Worm (Caenorhabditis elegans) whole organism, young adult: ENCODE data around the gene T28C6.7.

Experiments
- B0019.2 ChIP-seq: fragments of 200-800 bp; sonication (Bioruptor generic); conservative IDR thresholded peaks from 2 replicates; pipeline ENCODE4 v1.3.6; 2022; ENCODE audit warnings: missing genetic modification reagents, missing genetic modification characterization, missing compliant biosample characterization
- D2030.7 ChIP-seq: fragments of 200-800 bp; sonication (Bioruptor generic); IDR thresholded peaks from 2 replicates; pipeline ENCODE4 v1.3.6; 2022; ENCODE audit warnings: missing genetic modification reagents, missing genetic modification characterization, missing compliant biosample characterization
- F10E7.11 ChIP-seq: sonication (generic microtip); optimal IDR thresholded peaks from 2 replicates; lab custom pipeline; 2017; ENCODE audit warnings: mild to moderate bottlenecking, missing genetic modification characterization, moderate library complexity, missing compliant biosample characterization
- F22D6.2 ChIP-seq: sonication (generic microtip); optimal IDR thresholded peaks from 2 replicates; lab custom pipeline; 2016; ENCODE audit warnings: mild to moderate bottlenecking, missing genetic modification characterization, missing compliant biosample characterization
- F57A8.1 ChIP-seq: fragments of 200-800 bp; sonication (Bioruptor generic); optimal IDR thresholded peaks from 2 replicates; lab custom pipeline; 2018; ENCODE audit warnings: mild to moderate bottlenecking, missing genetic modification characterization, moderate library complexity, missing compliant biosample characterization
- F57C9.4 ChIP-seq: sonication (generic microtip); optimal IDR thresholded peaks from 2 replicates; lab custom pipeline; 2017; ENCODE audit warnings: mild to moderate bottlenecking, missing genetic modification characterization, missing compliant biosample characterization
- K11D2.4 ChIP-seq: fragments of 200-800 bp; sonication (Bioruptor generic); IDR thresholded peaks from 2 replicates; pipeline ENCODE4 v1.3.6; 2022; ENCODE audit warnings: missing genetic modification reagents, missing genetic modification characterization, missing compliant biosample characterization
- Y56A3A.18 ChIP-seq: fragments of 200-800 bp; sonication (Bioruptor generic); IDR thresholded peaks from 2 replicates; pipeline ENCODE4 v1.3.6; 2022; ENCODE audit warnings: missing genetic modification reagents, missing genetic modification characterization, missing compliant biosample characterization
- Y67H2A.10 ChIP-seq: fragments of 200-800 bp; sonication (Bioruptor generic); conservative IDR thresholded peaks from 2 replicates; pipeline ENCODE4 v1.3.6; 2022; ENCODE audit warnings: missing genetic modification reagents, missing genetic modification characterization, missing compliant biosample characterization
- Y79H2A.3 ChIP-seq: fragments of 200-800 bp; sonication (Bioruptor generic); conservative IDR thresholded peaks from 2 replicates; pipeline ENCODE4 v1.3.6; 2022; ENCODE audit warnings: missing genetic modification reagents, missing genetic modification characterization, missing compliant biosample characterization
- Y95B8A.8 ChIP-seq: fragments of 200-800 bp; sonication (Bioruptor generic); IDR thresholded peaks from 2 replicates; pipeline ENCODE4 v1.3.6; 2022; ENCODE audit warnings: missing genetic modification reagents, missing genetic modification characterization, missing compliant biosample characterization
- ZK185.1 ChIP-seq: sonication (generic microtip); optimal IDR thresholded peaks from 2 replicates; lab custom pipeline; 2016; ENCODE audit warnings: mild to moderate bottlenecking, missing genetic modification characterization, missing compliant biosample characterization; ENCODE audit not compliant: poor library complexity, severe bottlenecking
- aptf-3 ChIP-seq: fragments of 200-800 bp; sonication (Bioruptor generic); IDR thresholded peaks from 2 replicates; pipeline ENCODE4 v1.3.6; 2022; ENCODE audit warnings: missing genetic modification characterization, missing compliant biosample characterization
- bed-1 ChIP-seq: fragments of 200-800 bp; sonication (Bioruptor generic); IDR thresholded peaks from 2 replicates; pipeline ENCODE4 v1.3.6; 2022; ENCODE audit warnings: missing genetic modification reagents, missing genetic modification characterization, missing compliant biosample characterization
- cebp-1 ChIP-seq, 2 experiments: fragments of 200-800 bp in 1 of 2; sonication (Bioruptor generic) in 1 of 2; sonication (generic microtip) in 1 of 2; IDR thresholded peaks in 1 of 2; optimal IDR thresholded peaks in 1 of 2; 2 replicates each; pipeline versions ENCODE4 v1.3.6 to Lab custom; 2017 to 2022; ENCODE audit warnings: missing compliant biosample characterization in 2 of 2, missing genetic modification characterization in 2 of 2, mild to moderate bottlenecking in 1 of 2, missing genetic modification reagents in 1 of 2, moderate library complexity in 1 of 2
- cebp-2 ChIP-seq: fragments of 200-800 bp; sonication (Bioruptor generic); IDR thresholded peaks from 2 replicates; pipeline ENCODE4 v1.3.6; 2022; ENCODE audit warnings: missing genetic modification characterization, missing compliant biosample characterization
- ceh-100 ChIP-seq: fragments of 200-800 bp; sonication (Bioruptor generic); IDR thresholded peaks from 2 replicates; pipeline ENCODE4 v1.3.6; 2022; ENCODE audit warnings: missing genetic modification reagents, missing genetic modification characterization, missing compliant biosample characterization
- ceh-27 ChIP-seq: fragments of 200-800 bp; sonication (Bioruptor generic); optimal IDR thresholded peaks from 2 replicates; lab custom pipeline; 2018; ENCODE audit warnings: mild to moderate bottlenecking, missing genetic modification characterization, moderate library complexity, missing compliant biosample characterization
- ceh-40 ChIP-seq: fragments of 200-800 bp; sonication (Bioruptor generic); IDR thresholded peaks from 2 replicates; pipeline ENCODE4 v1.3.6; 2022; ENCODE audit warnings: missing genetic modification characterization, missing compliant biosample characterization
- ceh-58 ChIP-seq: fragments of 200-800 bp; sonication (Bioruptor generic); IDR thresholded peaks from 2 replicates; pipeline ENCODE4 v1.3.6; 2022; ENCODE audit warnings: missing genetic modification characterization, missing compliant biosample characterization
- ceh-79 ChIP-seq: sonication (generic microtip); optimal IDR thresholded peaks from 2 replicates; lab custom pipeline; 2017; ENCODE audit warnings: mild to moderate bottlenecking, missing genetic modification characterization, missing compliant biosample characterization
- dpff-1 ChIP-seq: sonication (generic microtip); optimal IDR thresholded peaks from 2 replicates; lab custom pipeline; 2017; ENCODE audit warnings: mild to moderate bottlenecking, missing genetic modification characterization, missing compliant biosample characterization
- egrh-3 ChIP-seq: fragments of 200-800 bp; sonication (Bioruptor generic); IDR thresholded peaks from 2 replicates; pipeline ENCODE4 v1.3.6; 2022; ENCODE audit warnings: missing genetic modification reagents, missing genetic modification characterization, missing compliant biosample characterization
- gei-17 ChIP-seq: fragments of 200-800 bp; sonication (Bioruptor generic); optimal IDR thresholded peaks from 2 replicates; lab custom pipeline; 2018; ENCODE audit warnings: mild to moderate bottlenecking, missing genetic modification characterization, missing compliant biosample characterization
- hlh-26 ChIP-seq: fragments of 200-800 bp; sonication (Bioruptor generic); conservative IDR thresholded peaks from 2 replicates; pipeline ENCODE4 v1.3.6; 2022; ENCODE audit warnings: missing genetic modification reagents, missing genetic modification characterization, missing compliant biosample characterization
- hmg-1.2 ChIP-seq: fragments of 200-800 bp; sonication (Bioruptor generic); IDR thresholded peaks from 2 replicates; pipeline ENCODE4 v1.3.6; 2022; ENCODE audit warnings: missing genetic modification reagents, missing genetic modification characterization, missing compliant biosample characterization
- hmg-20 ChIP-seq: fragments of 200-800 bp; sonication (Bioruptor generic); IDR thresholded peaks from 2 replicates; pipeline ENCODE4 v1.3.6; 2022; ENCODE audit warnings: missing genetic modification reagents, missing genetic modification characterization, missing compliant biosample characterization
- hrde-1 ChIP-seq: sonication (generic microtip); optimal IDR thresholded peaks from 2 replicates; lab custom pipeline; 2016; ENCODE audit warnings: missing genetic modification characterization, mild to moderate bottlenecking, missing compliant biosample characterization, moderate library complexity, missing genotype, missing genetic modification reagents, borderline replicate concordance
- lag-1 ChIP-seq: fragments of 200-800 bp; sonication (Bioruptor generic); IDR thresholded peaks from 2 replicates; pipeline ENCODE4 v1.3.6; 2022; ENCODE audit warnings: missing genetic modification reagents, missing genetic modification characterization, missing compliant biosample characterization
- let-526 ChIP-seq: fragments of 200-800 bp; sonication (Bioruptor generic); IDR thresholded peaks from 2 replicates; pipeline ENCODE4 v1.3.6; 2022; ENCODE audit warnings: missing genetic modification reagents, missing genetic modification characterization, missing compliant biosample characterization
- let-607 ChIP-seq, 2 experiments: fragments of 200-800 bp in 1 of 2; sonication (Bioruptor generic) in 1 of 2; sonication (generic microtip) in 1 of 2; optimal IDR thresholded peaks; 2 replicates each; lab custom pipeline; 2016 to 2018; ENCODE audit warnings: mild to moderate bottlenecking in 2 of 2, missing compliant biosample characterization in 2 of 2, missing genetic modification characterization in 2 of 2, moderate library complexity in 2 of 2, missing genotype in 1 of 2
- lir-1 ChIP-seq: fragments of 200-800 bp; sonication (Bioruptor generic); conservative IDR thresholded peaks from 2 replicates; pipeline ENCODE4 v1.3.6; 2022; ENCODE audit warnings: missing genetic modification reagents, missing genetic modification characterization, missing compliant biosample characterization
- lsy-27 ChIP-seq: sonication (generic microtip); optimal IDR thresholded peaks from 2 replicates; lab custom pipeline; 2017; ENCODE audit warnings: missing genetic modification characterization, mild to moderate bottlenecking, missing compliant biosample characterization, antibody characterized with exemption, missing genotype, borderline replicate concordance; ENCODE audit not compliant: insufficient read depth
- madf-10 ChIP-seq: sonication (generic microtip); optimal IDR thresholded peaks from 2 replicates; lab custom pipeline; 2016; ENCODE audit warnings: mild to moderate bottlenecking, missing genetic modification characterization, missing compliant biosample characterization
- mel-28 ChIP-seq: sonication (generic microtip); optimal IDR thresholded peaks from 2 replicates; lab custom pipeline; 2016; ENCODE audit warnings: borderline replicate concordance, mild to moderate bottlenecking, missing genetic modification characterization, missing compliant biosample characterization
- mes-4 ChIP-seq: sonication (generic microtip); optimal IDR thresholded peaks from 2 replicates; lab custom pipeline; 2016; ENCODE audit warnings: missing genotype, missing genetic modification characterization, missing compliant biosample characterization
- nhr-80 ChIP-seq: sonication (generic microtip); optimal IDR thresholded peaks from 2 replicates; lab custom pipeline; 2016; ENCODE audit warnings: missing genetic modification characterization, missing compliant biosample characterization
- nhr-90 ChIP-seq: sonication (generic microtip); optimal IDR thresholded peaks from 2 replicates; lab custom pipeline; 2016; ENCODE audit warnings: missing genotype, mild to moderate bottlenecking, missing genetic modification characterization, missing compliant biosample characterization
- rec-8 ChIP-seq, 2 experiments: sonication (generic microtip); optimal IDR thresholded peaks; 2 replicates each; lab custom pipeline; 2016; ENCODE audit warnings: mild to moderate bottlenecking in 2 of 2, missing genetic modification characterization in 2 of 2, missing genetic modification reagents in 2 of 2, missing genotype in 2 of 2, missing biosample characterization in 1 of 2, missing compliant biosample characterization in 1 of 2, moderate library complexity in 1 of 2
- snpc-1.1 ChIP-seq: sonication (generic microtip); optimal IDR thresholded peaks from 2 replicates; lab custom pipeline; 2017; ENCODE audit warnings: missing genetic modification characterization, mild to moderate bottlenecking, missing compliant biosample characterization, antibody characterized with exemption, moderate library complexity, missing genotype, missing genetic modification reagents; ENCODE audit not compliant: insufficient read depth
- snpc-1.3 ChIP-seq: sonication (generic microtip); optimal IDR thresholded peaks from 2 replicates; lab custom pipeline; 2017; ENCODE audit warnings: missing genetic modification characterization, mild to moderate bottlenecking, missing compliant biosample characterization, antibody characterized with exemption, moderate library complexity, missing genotype, missing genetic modification reagents; ENCODE audit not compliant: insufficient read depth
- zfh-2 ChIP-seq: fragments of 200-800 bp; sonication (Bioruptor generic); conservative IDR thresholded peaks from 2 replicates; pipeline ENCODE4 v1.3.6; 2022; ENCODE audit warnings: missing genetic modification reagents, missing genetic modification characterization, missing compliant biosample characterization
- zim-3 ChIP-seq: sonication (generic microtip); optimal IDR thresholded peaks from 2 replicates; lab custom pipeline; 2017; ENCODE audit warnings: mild to moderate bottlenecking, missing genetic modification characterization, moderate library complexity, missing compliant biosample characterization
- ztf-26 ChIP-seq: sonication (generic microtip); optimal IDR thresholded peaks from 2 replicates; lab custom pipeline; 2017; ENCODE audit warnings: missing genetic modification characterization, missing compliant biosample characterization
- ztf-6 ChIP-seq: fragments of 200-800 bp; sonication (Bioruptor generic); IDR thresholded peaks from 2 replicates; pipeline ENCODE4 v1.3.6; 2022; ENCODE audit warnings: missing genetic modification reagents, missing genetic modification characterization, missing compliant biosample characterization

The T28C6.7 gene

DNA sequence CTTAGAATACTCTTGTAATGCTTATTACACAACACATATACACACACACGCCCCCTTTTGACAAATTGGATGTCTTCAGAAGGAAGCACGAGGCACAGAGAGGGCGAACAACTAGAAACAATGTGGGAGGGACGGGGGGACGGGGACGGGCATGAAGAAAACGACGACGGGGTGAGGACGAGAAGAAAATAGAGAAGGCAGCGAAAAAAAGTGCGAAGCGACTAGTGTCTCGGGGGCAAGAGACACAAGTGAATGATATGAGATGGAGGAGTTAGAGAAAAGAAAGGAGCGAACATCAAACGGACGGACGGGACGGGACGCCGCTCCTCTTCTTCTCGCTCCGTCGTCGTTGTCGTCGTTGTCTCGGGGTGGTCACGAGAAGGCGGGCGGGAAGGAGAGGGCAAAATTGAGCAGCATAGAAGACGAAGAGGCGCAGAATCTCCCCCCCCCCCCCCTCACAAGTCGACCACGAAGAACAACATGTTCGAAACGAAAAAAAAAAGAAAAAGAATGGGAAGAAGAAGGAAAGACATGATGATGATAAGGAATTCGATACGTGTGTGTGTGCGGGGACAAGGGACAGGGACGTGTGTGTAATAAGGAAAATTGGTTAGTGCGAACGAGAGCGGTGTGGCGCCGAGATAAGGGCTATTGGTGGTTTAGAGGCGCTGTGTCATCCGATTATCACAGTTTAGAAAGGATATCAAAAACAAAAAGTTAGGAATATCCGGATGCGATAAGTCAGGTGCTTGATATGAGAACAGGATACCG lies 32.5 kb upstream of the T28C6.7 start (continued):
- no peak for TF ChIP-seq rec-8 (tag; optimal IDR thresholded peaks at IDR 0.05; lab: Kevin White, UChicago)
- no peak; the same call in 1 of the 2 replicates for TF ChIP-seq Y95B8A.8 (GFP tag; lab: Robert Waterston, UW)
- TF ChIP-seq let-526 (GFP tag; lab: Robert Waterston, UW), result 0 out of 2 replicates have a peak, but pooled peaks have one; percentile 57
- TF ChIP-seq D2030.7 (GFP tag; lab: Robert Waterston, UW), result no peak
- peak; percentile 73; the same call in 1 of the 2 replicates for TF ChIP-seq Y56A3A.18
- no peak for TF ChIP-seq lag-1
- no peak for TF ChIP-seq aptf-3 (GFP tag; lab: Robert Waterston, UW)
- TF ChIP-seq zfh-2 (GFP tag; lab: Robert Waterston, UW), result peak; percentile 100
- no peak for TF ChIP-seq Y79H2A.3 (GFP tag; lab: Robert Waterston, UW)
- TF ChIP-seq zim-3 (tag; lab: Kevin White, UChicago), result no peak
- no peak for TF ChIP-seq ceh-100 (GFP tag; lab: Robert Waterston, UW)
- no peak for TF ChIP-seq bed-1
- no peak for TF ChIP-seq hlh-26
- no peak for TF ChIP-seq ceh-40 (GFP tag; lab: Robert Waterston, UW)
- no peak for TF ChIP-seq F57C9.4 (tag; lab: Kevin White, UChicago)
- no peak for TF ChIP-seq snpc-1.3 (tag; lab: Kevin White, UChicago)
- TF ChIP-seq ceh-79 (tag; lab: Kevin White, UChicago), result no peak
- no peak; the same call in 1 of the 2 replicates for TF ChIP-seq K11D2.4 (GFP tag; lab: Robert Waterston, UW)
- TF ChIP-seq hrde-1, result no peak
- TF ChIP-seq nhr-80 (tag; lab: Kevin White, UChicago), result peak; percentile 100
- TF ChIP-seq ztf-6 (GFP tag; lab: Robert Waterston, UW), result no peak
- TF ChIP-seq gei-17 (GFP tag; lab: Kevin White, UChicago), result peak; percentile 76
- peak; percentile 69 for TF ChIP-seq nhr-90 (tag; lab: Kevin White, UChicago)
- no peak for TF ChIP-seq mes-4 (tag; lab: Kevin White, UChicago)
- TF ChIP-seq lsy-27, result no peak
- TF ChIP-seq ceh-58 (GFP tag; lab: Robert Waterston, UW), result no peak
- peak; percentile 93 for TF ChIP-seq ztf-26 (tag; lab: Kevin White, UChicago)
- TF ChIP-seq F10E7.11 (tag; lab: Kevin White, UChicago), result peak; percentile 3
- peak; percentile 70 to 80 for TF ChIP-seq let-607 (tag; optimal IDR thresholded peaks at IDR 0.05; lab: Kevin White, UChicago)
- peak; percentile 22; the same call in 1 of the 2 replicates for TF ChIP-seq hmg-20 (GFP tag; lab: Robert Waterston, UW)
- peak; percentile 89 for TF ChIP-seq madf-10
- TF ChIP-seq ZK185.1 (tag; lab: Kevin White, UChicago), result no peak
- TF ChIP-seq snpc-1.1, result no peak
- TF ChIP-seq mel-28 (tag; lab: Kevin White, UChicago), result no peak
- TF ChIP-seq F22D6.2 (tag; lab: Kevin White, UChicago), result peak; percentile 58
- TF ChIP-seq dpff-1 (tag; lab: Kevin White, UChicago), result no peak
- TF ChIP-seq cebp-2 (GFP tag; lab: Robert Waterston, UW), result no peak
- peak; percentile 99 for TF ChIP-seq egrh-3 (GFP tag; lab: Robert Waterston, UW)
- no peak for TF ChIP-seq Y67H2A.10 (GFP tag; lab: Robert Waterston, UW)
- TF ChIP-seq F57A8.1 (GFP tag; lab: Kevin White, UChicago), result no peak
- TF ChIP-seq cebp-1 (GFP tag; IDR thresholded peaks at IDR 0.05; lab: Robert Waterston, UW), result peak; percentile 49; the same call in 1 of the 2 replicates
- peak; percentile 94 for TF ChIP-seq cebp-1 (tag; optimal IDR thresholded peaks at IDR 0.05; lab: Kevin White, UChicago)
- no peak for TF ChIP-seq B0019.2
- TF ChIP-seq lir-1 (GFP tag; lab: Robert Waterston, UW), result peak; percentile 59; the same call in 1 of the 2 replicates
- peak; percentile 77 for TF ChIP-seq hmg-1.2 (GFP tag; lab: Robert Waterston, UW)
- TF ChIP-seq ceh-27 (GFP tag; lab: Kevin White, UChicago), result peak; percentile 79
